Worm (Caenorhabditis elegans) whole organism, late embryonic: ENCODE data around the gene isy-1.

Source experiments
- C38D4.7 ChIP-seq: fragments of 200-800 bp; sonication (Bioruptor generic); optimal IDR thresholded peaks from 2 replicates; lab custom pipeline; 2018; ENCODE audit warnings: mild to moderate bottlenecking, missing genetic modification characterization, moderate library complexity, missing compliant biosample characterization
- F13H6.1 ChIP-seq: sonication (generic microtip); optimal IDR thresholded peaks from 2 replicates; lab custom pipeline; 2016; ENCODE audit warnings: missing genetic modification characterization, missing compliant biosample characterization
- K02D7.2 ChIP-seq: sonication (generic microtip); optimal IDR thresholded peaks from 2 replicates; lab custom pipeline; 2017; ENCODE audit warnings: mild to moderate bottlenecking, missing genetic modification characterization, missing compliant biosample characterization
- K09A11.1 ChIP-seq: sonication (generic microtip); optimal IDR thresholded peaks from 2 replicates; lab custom pipeline; 2017; ENCODE audit warnings: antibody characterized with exemption, mild to moderate bottlenecking, missing genetic modification characterization, missing compliant biosample characterization; ENCODE audit not compliant: insufficient read depth
- ahr-1 ChIP-seq: sonication (generic microtip); optimal IDR thresholded peaks from 2 replicates; lab custom pipeline; 2016; ENCODE audit warnings: missing genetic modification characterization, missing compliant biosample characterization
- ama-1 ChIP-seq: fragments of 150-350 bp; optimal IDR thresholded peaks from 2 replicates; lab custom pipeline; 2014
- ceh-14 ChIP-seq: sonication (generic microtip); optimal IDR thresholded peaks from 2 replicates; lab custom pipeline; 2016; ENCODE audit warnings: missing genotype, missing genetic modification characterization, missing compliant biosample characterization
- ceh-18 ChIP-seq: sonication (generic microtip); optimal IDR thresholded peaks from 2 replicates; lab custom pipeline; 2016; ENCODE audit warnings: missing genetic modification characterization, missing compliant biosample characterization
- ceh-22 ChIP-seq: sonication (generic microtip); optimal IDR thresholded peaks from 2 replicates; lab custom pipeline; 2017; ENCODE audit warnings: missing biosample characterization, missing genetic modification characterization
- ceh-30 ChIP-seq: fragments of 150-350 bp; optimal IDR thresholded peaks from 2 replicates; lab custom pipeline; 2014; ENCODE audit warnings: missing biosample characterization, missing genetic modification characterization
- ceh-48 ChIP-seq: sonication (generic microtip); optimal IDR thresholded peaks from 2 replicates; lab custom pipeline; 2016; ENCODE audit warnings: missing genetic modification characterization, inconsistent platforms, missing compliant biosample characterization
- dmd-4 ChIP-seq: sonication (generic microtip); optimal IDR thresholded peaks from 2 replicates; lab custom pipeline; 2016; ENCODE audit warnings: borderline replicate concordance, missing genetic modification characterization, missing compliant biosample characterization
- elt-4 ChIP-seq: sonication (generic microtip); optimal IDR thresholded peaks from 2 replicates; lab custom pipeline; 2016; ENCODE audit warnings: missing genetic modification characterization, missing compliant biosample characterization
- eyg-1 ChIP-seq: sonication (generic microtip); optimal IDR thresholded peaks from 2 replicates; lab custom pipeline; 2016; ENCODE audit warnings: missing genotype, missing genetic modification characterization, missing compliant biosample characterization
- fax-1 ChIP-seq: sonication (generic microtip); optimal IDR thresholded peaks from 2 replicates; lab custom pipeline; 2016; ENCODE audit warnings: missing genotype, missing genetic modification characterization, missing compliant biosample characterization
- fkh-10 ChIP-seq: fragments of 150-350 bp; optimal IDR thresholded peaks from 2 replicates; lab custom pipeline; 2014; ENCODE audit warnings: missing biosample characterization, missing genetic modification reagents, missing genetic modification characterization
- fkh-6 ChIP-seq: sonication (generic microtip); optimal IDR thresholded peaks from 2 replicates; lab custom pipeline; 2016; ENCODE audit warnings: missing genetic modification characterization, missing compliant biosample characterization
- hlh-13 ChIP-seq: fragments of 200-800 bp; sonication (Bioruptor generic); optimal IDR thresholded peaks from 2 replicates; lab custom pipeline; 2018; ENCODE audit warnings: mild to moderate bottlenecking, missing genetic modification characterization, missing compliant biosample characterization
- hlh-15 ChIP-seq: sonication (generic microtip); optimal IDR thresholded peaks from 2 replicates; lab custom pipeline; 2016; ENCODE audit warnings: missing genetic modification characterization, missing compliant biosample characterization
- hlh-30 ChIP-seq: sonication (generic microtip); optimal IDR thresholded peaks from 2 replicates; lab custom pipeline; 2017; ENCODE audit warnings: antibody characterized with exemption, missing genetic modification characterization, missing compliant biosample characterization; ENCODE audit not compliant: insufficient read depth
- lin-11 ChIP-seq: fragments of 200-800 bp; sonication (Bioruptor generic); optimal IDR thresholded peaks from 2 replicates; lab custom pipeline; 2018; ENCODE audit warnings: mild to moderate bottlenecking, missing genetic modification characterization, missing compliant biosample characterization
- madf-2 ChIP-seq: sonication (generic microtip); optimal IDR thresholded peaks from 2 replicates; lab custom pipeline; 2017; ENCODE audit warnings: missing genetic modification characterization, missing compliant biosample characterization
- mec-3 ChIP-seq: sonication (generic microtip); optimal IDR thresholded peaks from 2 replicates; lab custom pipeline; 2016; ENCODE audit warnings: borderline replicate concordance, missing genetic modification characterization, missing compliant biosample characterization
- nhr-11 ChIP-seq: fragments of 150-350 bp; optimal IDR thresholded peaks from 2 replicates; lab custom pipeline; 2014; ENCODE audit warnings: missing biosample characterization, missing genetic modification characterization
- nhr-232 ChIP-seq: sonication (generic microtip); optimal IDR thresholded peaks from 2 replicates; lab custom pipeline; 2016; ENCODE audit warnings: missing genetic modification characterization, missing compliant biosample characterization
- npax-4 ChIP-seq: sonication (generic microtip); optimal IDR thresholded peaks from 2 replicates; lab custom pipeline; 2016; ENCODE audit warnings: missing genetic modification characterization, missing compliant biosample characterization
- odd-2 ChIP-seq: sonication (generic microtip); optimal IDR thresholded peaks from 2 replicates; lab custom pipeline; 2017; ENCODE audit warnings: antibody characterized with exemption, mild to moderate bottlenecking, missing genetic modification characterization, missing compliant biosample characterization
- pag-3 ChIP-seq: sonication (generic microtip); optimal IDR thresholded peaks from 2 replicates; lab custom pipeline; 2016; ENCODE audit warnings: missing compliant biosample characterization, missing genetic modification characterization, borderline replicate concordance
- pat-9 ChIP-seq: fragments of 200-800 bp; sonication (Bioruptor generic); optimal IDR thresholded peaks from 2 replicates; lab custom pipeline; 2018; ENCODE audit warnings: mild to moderate bottlenecking, missing genetic modification characterization, moderate library complexity, missing compliant biosample characterization
- pax-1 ChIP-seq: fragments of 150-350 bp; optimal IDR thresholded peaks from 2 replicates; lab custom pipeline; 2014; ENCODE audit warnings: missing biosample characterization, missing genetic modification characterization
- pha-2 ChIP-seq: sonication (generic microtip); optimal IDR thresholded peaks from 2 replicates; lab custom pipeline; 2017; ENCODE audit warnings: mild to moderate bottlenecking, missing genetic modification characterization, missing compliant biosample characterization
- pqm-1 ChIP-seq: sonication (generic microtip); optimal IDR thresholded peaks from 2 replicates; lab custom pipeline; 2016; ENCODE audit warnings: missing genetic modification characterization, missing compliant biosample characterization
- pros-1 ChIP-seq: fragments of 150-350 bp; optimal IDR thresholded peaks from 2 replicates; lab custom pipeline; 2014; ENCODE audit warnings: missing biosample characterization, missing genetic modification reagents, missing genetic modification characterization
- ref-2 ChIP-seq: sonication (generic microtip); optimal IDR thresholded peaks from 2 replicates; lab custom pipeline; 2016; ENCODE audit warnings: missing genetic modification characterization, missing compliant biosample characterization
- rnt-1 ChIP-seq: sonication (generic microtip); optimal IDR thresholded peaks from 2 replicates; lab custom pipeline; 2016; ENCODE audit warnings: missing genetic modification characterization, missing compliant biosample characterization
- sdc-2 ChIP-seq: sonication (generic microtip); optimal IDR thresholded peaks from 2 replicates; lab custom pipeline; 2016; ENCODE audit warnings: missing genotype, missing genetic modification characterization, missing compliant biosample characterization
- sox-4 ChIP-seq: sonication (generic microtip); optimal IDR thresholded peaks from 2 replicates; lab custom pipeline; 2017; ENCODE audit warnings: mild to moderate bottlenecking, missing genetic modification characterization, inconsistent platforms, missing compliant biosample characterization
- tbx-7 ChIP-seq: sonication (generic microtip); optimal IDR thresholded peaks from 2 replicates; lab custom pipeline; 2016; ENCODE audit warnings: missing genotype, missing genetic modification characterization, missing compliant biosample characterization
- unc-55 ChIP-seq: sonication (generic microtip); optimal IDR thresholded peaks from 2 replicates; lab custom pipeline; 2017; ENCODE audit warnings: missing biosample characterization, missing genetic modification reagents, missing genetic modification characterization
- unc-86 ChIP-seq: sonication (generic microtip); optimal IDR thresholded peaks from 2 replicates; lab custom pipeline; 2016; ENCODE audit warnings: missing genetic modification characterization, missing compliant biosample characterization

Gene isy-1

ce11 chrV:11014758-11015157 is 14.3 kb upstream of the isy-1 start:
- TF ChIP-seq pax-1 (tag; lab: Kevin White, UChicago) (no peak), hlh-13 (GFP tag; lab: Kevin White, UChicago) (no peak), unc-55 (GFP tag; lab: Kevin White, UChicago) (no peak), fkh-10 (GFP tag; lab: Kevin White, UChicago) (no peak), eyg-1 (tag; lab: Kevin White, UChicago) (no peak), sox-4 (tag; lab: Kevin White, UChicago) (no peak), dmd-4 (no peak), odd-2 (tag; lab: Kevin White, UChicago) (no peak), nhr-232 (tag; lab: Kevin White, UChicago) (no peak), K02D7.2 (no peak), sdc-2 (tag; lab: Kevin White, UChicago) (no peak), pros-1 (tag; lab: Kevin White, UChicago) (no peak), pag-3 (tag; lab: Kevin White, UChicago) (no peak), pqm-1 (tag; lab: Kevin White, UChicago) (no peak), ref-2 (tag; lab: Kevin White, UChicago) (no peak), pat-9 (no peak)

- TF ChIP-seq K09A11.1 (tag; lab: Kevin White, UChicago) (no peak), ama-1 (no peak), dmd-4 (no peak), ceh-18 (tag; lab: Kevin White, UChicago) (no peak), ceh-22 (no peak), sox-4 (tag; lab: Kevin White, UChicago) (no peak), tbx-7 (tag; lab: Kevin White, UChicago) (no peak), madf-2 (tag; lab: Kevin White, UChicago) (no peak), F13H6.1 (tag; lab: Kevin White, UChicago) (no peak)
- TF ChIP-seq, all 69 proteins: peak for 0
Measured at ce11 chrV:11013179-11013578, 12.7 kb upstream of the isy-1 start.

ce11 chrV:11012419-11012818 is 11.9 kb upstream of the isy-1 start, which contains the start of gene C13G3.1:
Gene C13G3.1, minus strand, starts transcription at chrV:11012465.
- TF ChIP-seq ahr-1 (tag; lab: Kevin White, UChicago) (no peak), nhr-11 (tag; lab: Kevin White, UChicago) (no peak), pag-3 (tag; lab: Kevin White, UChicago) (no peak), sdc-2 (tag; lab: Kevin White, UChicago) (no peak), dmd-4 (no peak), ceh-30 (tag; lab: Kevin White, UChicago) (no peak), ceh-14 (tag; lab: Kevin White, UChicago) (no peak), fkh-6 (tag; lab: Kevin White, UChicago) (no peak), npax-4 (tag; lab: Kevin White, UChicago) (no peak), mec-3 (tag; lab: Kevin White, UChicago) (no peak), K09A11.1 (tag; lab: Kevin White, UChicago) (no peak), ceh-48 (no peak), fax-1 (tag; lab: Kevin White, UChicago) (no peak), eyg-1 (tag; lab: Kevin White, UChicago) (no peak), nhr-232 (tag; lab: Kevin White, UChicago) (no peak), elt-4 (tag; lab: Kevin White, UChicago) (no peak), hlh-15 (tag; lab: Kevin White, UChicago) (no peak), madf-2 (tag; lab: Kevin White, UChicago) (no peak), ama-1 (no peak)

ce11 chrV:11011807-11012206 is 11.3 kb upstream of the isy-1 start:
- TF ChIP-seq unc-86 (tag; lab: Kevin White, UChicago) (no peak), hlh-30 (tag; lab: Kevin White, UChicago) (no peak), nhr-11 (tag; lab: Kevin White, UChicago) (no peak), rnt-1 (tag; lab: Kevin White, UChicago) (no peak), lin-11 (tag; lab: Kevin White, UChicago) (no peak), pqm-1 (tag; lab: Kevin White, UChicago) (no peak), C38D4.7 (GFP tag; lab: Kevin White, UChicago) (no peak), pha-2 (no peak), pax-1 (tag; lab: Kevin White, UChicago) (no peak), K02D7.2 (no peak)
